Fruit fly (Drosophila melanogaster) whole organism, adult: ENCODE results near the gene mtTFB2.

Experiments used
- CG11617 ChIP-seq: fragments of 200-800 bp; sonication (Bioruptor generic); optimal IDR thresholded peaks from 2 replicates; lab custom pipeline; 2017; ENCODE audit warnings: mild to moderate bottlenecking, missing biosample characterization, missing genetic modification reagents, missing genetic modification characterization
- Mnt ChIP-seq: fragments of 200-800 bp; sonication (Bioruptor generic); optimal IDR thresholded peaks from 2 replicates; lab custom pipeline; 2016; ENCODE audit warnings: missing biosample characterization, mild to moderate bottlenecking, missing genetic modification characterization
- cic ChIP-seq: fragments of 200-800 bp; sonication (Bioruptor generic); optimal IDR thresholded peaks from 2 replicates; lab custom pipeline; 2017; ENCODE audit warnings: missing biosample characterization, mild to moderate bottlenecking, missing genetic modification characterization, moderate library complexity
- ovo ChIP-seq: fragments of 200-800 bp; sonication (Bioruptor generic); optimal IDR thresholded peaks from 2 replicates; lab custom pipeline; 2016; ENCODE audit warnings: missing biosample characterization, missing genetic modification characterization

DNA sequence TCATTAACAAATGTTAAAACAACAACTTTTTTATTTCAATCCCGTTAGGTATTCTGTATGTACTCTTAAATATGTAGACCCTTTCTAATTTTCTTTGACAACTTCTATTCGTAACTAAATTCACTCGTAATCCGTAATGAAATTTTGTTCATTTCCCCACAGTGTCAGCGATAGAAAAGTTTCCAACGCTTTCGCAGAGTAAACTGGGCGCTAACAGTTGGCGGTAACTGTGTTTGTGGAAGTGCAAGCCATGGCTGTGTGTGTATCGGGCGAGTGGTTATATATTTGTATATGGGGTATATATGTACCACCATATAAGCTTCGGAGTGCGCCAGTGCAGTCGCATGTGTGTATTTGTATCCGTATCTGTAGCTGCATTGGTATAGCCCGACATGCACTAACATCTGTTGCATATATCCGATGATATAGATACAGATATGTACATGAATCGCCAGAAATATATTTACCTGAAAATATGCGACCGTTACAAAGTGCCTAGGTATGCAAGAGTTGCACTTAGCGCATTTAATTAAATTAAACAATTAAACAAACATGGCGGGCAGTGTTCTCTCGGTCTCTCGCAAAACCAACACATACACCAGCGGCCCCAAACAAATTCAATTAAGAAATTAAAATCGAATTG is 36.2 kb downstream of the mtTFB2 start:
- TF ChIP-seq ovo (GFP tag; lab: Kevin White, UChicago) (peak; percentile 57), Mnt (GFP tag; lab: Kevin White, UChicago) (peak; percentile 13), cic (GFP tag; lab: Kevin White, UChicago) (peak; percentile 59), CG11617 (GFP tag; lab: Kevin White, UChicago) (peak; percentile 47)
